Fruit fly (Drosophila melanogaster) whole organism, embryonic: ENCODE data around the gene Dok.

Source experiments
- Abd-B ChIP-seq: fragments of 200-800 bp; sonication (Bioruptor generic); optimal IDR thresholded peaks from 2 replicates; lab custom pipeline; 2018; ENCODE audit warnings: missing biosample characterization, mild to moderate bottlenecking, missing genetic modification characterization, moderate library complexity
- Atf-2 ChIP-seq: fragments of 200-800 bp; sonication (Bioruptor generic); optimal IDR thresholded peaks from 2 replicates; lab custom pipeline; 2016; ENCODE audit warnings: missing biosample characterization, missing genetic modification characterization
- Atf3 ChIP-seq: fragments of 200-800 bp; sonication (Bioruptor generic); optimal IDR thresholded peaks from 3 replicates; lab custom pipeline; 2016; ENCODE audit warnings: missing biosample characterization, missing genetic modification characterization
- B-H1 ChIP-seq: fragments of 200-800 bp; sonication (Bioruptor generic); IDR thresholded peaks from 3 replicates; pipeline ENCODE4 v1.3.6; 2022; ENCODE audit warnings: missing biosample characterization, missing genetic modification characterization
- CG10209 ChIP-seq: fragments of 200-800 bp; sonication (Bioruptor generic); optimal IDR thresholded peaks from 3 replicates; lab custom pipeline; 2017; ENCODE audit warnings: missing biosample characterization, mild to moderate bottlenecking, missing genetic modification characterization, missing genetic modification reagents
- CG10267 ChIP-seq: fragments of 200-800 bp; sonication (Bioruptor generic); optimal IDR thresholded peaks from 2 replicates; lab custom pipeline; 2018; ENCODE audit warnings: missing biosample characterization, mild to moderate bottlenecking, missing genetic modification characterization, moderate library complexity
- CG10462 ChIP-seq: fragments of 200-800 bp; sonication (Bioruptor generic); optimal IDR thresholded peaks from 2 replicates; lab custom pipeline; 2016; ENCODE audit warnings: missing biosample characterization, missing genetic modification characterization
- CG10979 ChIP-seq: fragments of 200-800 bp; sonication (Bioruptor generic); optimal IDR thresholded peaks from 2 replicates; lab custom pipeline; 2018; ENCODE audit warnings: missing biosample characterization, mild to moderate bottlenecking, missing genetic modification characterization, moderate library complexity
- CG11093 ChIP-seq: fragments of 200-800 bp; sonication (Bioruptor generic); IDR thresholded peaks from 3 replicates; pipeline ENCODE4 v1.3.6; 2022; ENCODE audit warnings: missing biosample characterization, missing genetic modification characterization
- CG12155 ChIP-seq: fragments of 200-800 bp; sonication (Bioruptor generic); optimal IDR thresholded peaks from 3 replicates; lab custom pipeline; 2016; ENCODE audit warnings: missing biosample characterization, missing genetic modification characterization
- CG12299 ChIP-seq: fragments of 200-800 bp; sonication (Bioruptor generic); optimal IDR thresholded peaks from 2 replicates; lab custom pipeline; 2018; ENCODE audit warnings: missing biosample characterization, mild to moderate bottlenecking, missing genetic modification characterization
- CG12391 ChIP-seq: fragments of 200-800 bp; sonication (Bioruptor generic); optimal IDR thresholded peaks from 3 replicates; lab custom pipeline; 2018; ENCODE audit warnings: missing biosample characterization, mild to moderate bottlenecking, missing genetic modification characterization, moderate library complexity
- CG13287 ChIP-seq: fragments of 200-800 bp; sonication (Bioruptor generic); IDR thresholded peaks from 2 replicates; pipeline ENCODE4 v1.3.6; 2022; ENCODE audit warnings: missing biosample characterization, missing genetic modification characterization; ENCODE audit not compliant: partially characterized antibody
- CG13894 ChIP-seq: fragments of 200-800 bp; sonication (Bioruptor generic); optimal IDR thresholded peaks from 3 replicates; lab custom pipeline; 2018; ENCODE audit warnings: missing biosample characterization, mild to moderate bottlenecking, missing genetic modification characterization, moderate library complexity
- CG15269 ChIP-seq: fragments of 200-800 bp; sonication (Bioruptor generic); optimal IDR thresholded peaks from 2 replicates; lab custom pipeline; 2018; ENCODE audit warnings: missing biosample characterization, mild to moderate bottlenecking, missing genetic modification characterization, moderate library complexity
- CG17359 ChIP-seq: fragments of 200-800 bp; sonication (Bioruptor generic); optimal IDR thresholded peaks from 3 replicates; lab custom pipeline; 2018; ENCODE audit warnings: missing biosample characterization, mild to moderate bottlenecking, missing genetic modification characterization, moderate library complexity
- CG17568 ChIP-seq: fragments of 200-800 bp; sonication (Bioruptor generic); optimal IDR thresholded peaks from 2 replicates; lab custom pipeline; 2018; ENCODE audit warnings: missing biosample characterization, mild to moderate bottlenecking, missing genetic modification characterization, moderate library complexity
- CG18599 ChIP-seq: fragments of 200-800 bp; sonication (Bioruptor generic); optimal IDR thresholded peaks from 3 replicates; lab custom pipeline; 2017; ENCODE audit warnings: missing biosample characterization, missing genetic modification characterization, mild to moderate bottlenecking, moderate library complexity, missing genetic modification reagents
- CG3407 ChIP-seq: fragments of 200-800 bp; sonication (Bioruptor generic); optimal IDR thresholded peaks from 2 replicates; lab custom pipeline; 2018; ENCODE audit warnings: missing biosample characterization, mild to moderate bottlenecking, missing genetic modification characterization
- CG4707 ChIP-seq: fragments of 200-800 bp; sonication (Bioruptor generic); optimal IDR thresholded peaks from 2 replicates; lab custom pipeline; 2018; ENCODE audit warnings: missing biosample characterization, mild to moderate bottlenecking, missing genetic modification characterization, moderate library complexity
- CG6175 ChIP-seq: fragments of 200-800 bp; sonication (Bioruptor generic); IDR thresholded peaks from 3 replicates; pipeline ENCODE4 v1.3.6; 2022; ENCODE audit warnings: missing biosample characterization, missing genetic modification characterization
- CG8765 ChIP-seq: fragments of 200-800 bp; sonication (Bioruptor generic); IDR thresholded peaks from 2 replicates; pipeline ENCODE4 v1.3.6; 2022; ENCODE audit warnings: missing biosample characterization, missing genetic modification characterization
- CG9609 ChIP-seq: fragments of 200-800 bp; sonication (Bioruptor generic); optimal IDR thresholded peaks from 3 replicates; lab custom pipeline; 2016; ENCODE audit warnings: missing biosample characterization, missing genetic modification characterization
- CkIIα-i1 ChIP-seq: fragments of 200-800 bp; sonication (Bioruptor generic); IDR thresholded peaks from 2 replicates; pipeline ENCODE4 v1.3.6; 2022; ENCODE audit warnings: missing biosample characterization, missing genetic modification characterization
- CoRest ChIP-seq: fragments of 200-800 bp; sonication (Bioruptor generic); optimal IDR thresholded peaks from 3 replicates; lab custom pipeline; 2018; ENCODE audit warnings: missing biosample characterization, mild to moderate bottlenecking, missing genetic modification characterization, moderate library complexity
- Fer1 ChIP-seq: fragments of 200-800 bp; sonication (Bioruptor generic); optimal IDR thresholded peaks from 2 replicates; lab custom pipeline; 2017; ENCODE audit warnings: missing biosample characterization, mild to moderate bottlenecking, missing genetic modification characterization
- HHEX ChIP-seq: fragments of 200-800 bp; sonication (Bioruptor generic); optimal IDR thresholded peaks from 3 replicates; lab custom pipeline; 2017; ENCODE audit warnings: missing biosample characterization, mild to moderate bottlenecking, missing genetic modification characterization, missing genetic modification reagents
- Hr3 ChIP-seq: fragments of 200-800 bp; sonication (Bioruptor generic); optimal IDR thresholded peaks from 3 replicates; lab custom pipeline; 2016; ENCODE audit warnings: missing biosample characterization, missing genetic modification characterization
- Hr39 ChIP-seq: fragments of >200 bp; optimal IDR thresholded peaks from 2 replicates; lab custom pipeline; 2017
- Sox102F ChIP-seq: fragments of 200-800 bp; sonication (Bioruptor generic); optimal IDR thresholded peaks from 2 replicates; lab custom pipeline; 2018; ENCODE audit warnings: missing biosample characterization, mild to moderate bottlenecking, missing genetic modification characterization, moderate library complexity
- Ssrp ChIP-seq: fragments of 200-800 bp; sonication (Bioruptor generic); optimal IDR thresholded peaks from 2 replicates; lab custom pipeline; 2018; ENCODE audit warnings: missing biosample characterization, mild to moderate bottlenecking, missing genetic modification characterization, moderate library complexity
- Vsx1 ChIP-seq: fragments of 200-800 bp; sonication (Bioruptor generic); optimal IDR thresholded peaks from 2 replicates; lab custom pipeline; 2017; ENCODE audit warnings: missing biosample characterization, mild to moderate bottlenecking, missing genetic modification characterization, missing genetic modification reagents
- az2 ChIP-seq: fragments of 200-800 bp; sonication (Bioruptor generic); optimal IDR thresholded peaks from 3 replicates; lab custom pipeline; 2016; ENCODE audit warnings: missing biosample characterization, missing genetic modification characterization
- cad ChIP-seq: fragments of >200 bp; optimal IDR thresholded peaks from 2 replicates; lab custom pipeline; 2017; ENCODE audit warnings: missing biosample characterization, missing genetic modification characterization
- cg ChIP-seq: fragments of 200-800 bp; sonication (Bioruptor generic); optimal IDR thresholded peaks from 3 replicates; lab custom pipeline; 2019; ENCODE audit warnings: missing biosample characterization, mild to moderate bottlenecking, missing genetic modification characterization, moderate library complexity
- dmrt99B ChIP-seq: fragments of 200-800 bp; sonication (Bioruptor generic); optimal IDR thresholded peaks from 2 replicates; lab custom pipeline; 2018; ENCODE audit warnings: missing biosample characterization, mild to moderate bottlenecking, missing genetic modification characterization, moderate library complexity
- dpn ChIP-seq, 2 experiments: fragments of 200-800 bp; sonication (Bioruptor generic); optimal IDR thresholded peaks; 3 replicates each; lab custom pipeline; 2016; ENCODE audit warnings: missing biosample characterization in 2 of 2, missing genetic modification characterization in 2 of 2
- en ChIP-seq: fragments of 200-800 bp; sonication (Bioruptor generic); optimal IDR thresholded peaks from 2 replicates; lab custom pipeline; 2016; ENCODE audit warnings: missing biosample characterization, missing genetic modification characterization
- fru ChIP-seq: fragments of >200 bp; optimal IDR thresholded peaks from 2 replicates; lab custom pipeline; 2017
- gcm2 ChIP-seq: fragments of 200-800 bp; sonication (Bioruptor generic); optimal IDR thresholded peaks from 2 replicates; lab custom pipeline; 2016; ENCODE audit warnings: missing biosample characterization, missing genetic modification characterization
- ind ChIP-seq: fragments of 200-800 bp; sonication (Bioruptor generic); optimal IDR thresholded peaks from 3 replicates; lab custom pipeline; 2016; ENCODE audit warnings: missing biosample characterization, missing genetic modification characterization
- lov ChIP-seq, 2 experiments: fragments of 200-800 bp in 1 of 2; fragments of >200 bp in 1 of 2; sonication (Bioruptor generic) in 1 of 2; IDR thresholded peaks in 1 of 2; optimal IDR thresholded peaks in 1 of 2; 2 replicates in 1 of 2; 3 replicates in 1 of 2; pipeline versions ENCODE4 v1.3.6 to Lab custom; 2017 to 2022; ENCODE audit warnings: missing biosample characterization in 1 of 2, missing genetic modification characterization in 1 of 2
- mld ChIP-seq: fragments of 200-800 bp; sonication (Bioruptor generic); IDR thresholded peaks from 3 replicates; pipeline ENCODE4 v1.3.6; 2022; ENCODE audit warnings: missing biosample characterization, missing genetic modification characterization; ENCODE audit not compliant: partially characterized antibody
- row ChIP-seq: fragments of 200-800 bp; sonication (Bioruptor generic); IDR thresholded peaks from 3 replicates; pipeline ENCODE4 v1.3.6; 2022; ENCODE audit warnings: missing biosample characterization, missing genetic modification characterization
- sc ChIP-seq, 3 experiments: fragments of >200 bp in 2 of 3; fragments of 200-800 bp in 1 of 3; sonication (Bioruptor generic) in 1 of 3; optimal IDR thresholded peaks; 2 replicates in 2 of 3; 3 replicates in 1 of 3; lab custom pipeline; 2017; ENCODE audit warnings: mild to moderate bottlenecking in 1 of 3, missing biosample characterization in 1 of 3, missing genetic modification characterization in 1 of 3, missing genetic modification reagents in 1 of 3
- sim ChIP-seq: fragments of 200-800 bp; sonication (Bioruptor generic); IDR thresholded peaks from 2 replicates; pipeline ENCODE4 v1.3.6; 2022; ENCODE audit warnings: missing biosample characterization, missing genetic modification characterization
- tup ChIP-seq: fragments of 200-800 bp; sonication (Bioruptor generic); optimal IDR thresholded peaks from 2 replicates; lab custom pipeline; 2016; ENCODE audit warnings: missing biosample characterization, mild to moderate bottlenecking, missing genetic modification characterization, moderate library complexity
- vvl ChIP-seq: fragments of 200-800 bp; sonication (Bioruptor generic); IDR thresholded peaks from 2 replicates; pipeline ENCODE4 v1.3.6; 2022; ENCODE audit warnings: missing biosample characterization, missing genetic modification characterization
- wor ChIP-seq: fragments of 200-800 bp; sonication (Bioruptor generic); IDR thresholded peaks from 2 replicates; pipeline ENCODE4 v1.3.6; 2022; ENCODE audit warnings: missing biosample characterization, missing genetic modification characterization

The Dok gene

dm6 chrX:7277038-7277437 lies 47.0 kb upstream of the Dok start (continued):
- TF ChIP-seq CG15269 = peak; percentile 51
- TF ChIP-seq CG17359 (tag; lab: Kevin White, UChicago) = peak; percentile 68
- TF ChIP-seq en (GFP tag; lab: Kevin White, UChicago) = peak; percentile 41
- TF ChIP-seq dmrt99B (tag; lab: Kevin White, UChicago) = peak; percentile 68
- TF ChIP-seq tup (GFP tag; lab: Kevin White, UChicago) = peak; percentile 31
- peak; percentile 49 for TF ChIP-seq CG12299 (tag; lab: Kevin White, UChicago)
- TF ChIP-seq CG10267 (tag; lab: Kevin White, UChicago) = peak; percentile 80
- peak; percentile 69 for TF ChIP-seq az2 (GFP tag; lab: Kevin White, UChicago)
- no peak for TF ChIP-seq fru (lab: Kevin White, UChicago)
- TF ChIP-seq Hr3 (GFP tag; lab: Kevin White, UChicago) = peak; percentile 23
- TF ChIP-seq CG13894 (tag; lab: Kevin White, UChicago) = no peak
- TF ChIP-seq B-H1 (GFP tag; lab: Robert Waterston, UW) = no peak
- TF ChIP-seq CkIIα-i1 (GFP tag; lab: Robert Waterston, UW) = no peak
- no peak for TF ChIP-seq lov (optimal IDR thresholded peaks at IDR 0.05; lab: Kevin White, UChicago)
- peak; percentile 65; the same call in 1 of the 3 replicates for TF ChIP-seq lov (GFP tag; IDR thresholded peaks at IDR 0.05; lab: Robert Waterston, UW)
- TF ChIP-seq Vsx1 = peak; percentile 30
- no peak for TF ChIP-seq CG6175 (GFP tag; lab: Robert Waterston, UW)
- TF ChIP-seq mld (GFP tag; lab: Robert Waterston, UW) = no peak
- TF ChIP-seq cad (GFP tag; lab: Kevin White, UChicago) = no peak
- TF ChIP-seq CG12155 (GFP tag; lab: Kevin White, UChicago) = peak; percentile 36
- peak; percentile 5 for TF ChIP-seq cg (GFP tag; lab: Kevin White, UChicago)
- peak; percentile 53 for TF ChIP-seq Atf-2
- TF ChIP-seq wor (GFP tag; lab: Robert Waterston, UW) = 0 out of 2 replicates have a peak, but pooled peaks have one; percentile 26
- peak; percentile 71 for TF ChIP-seq CoRest (tag; lab: Kevin White, UChicago)
- peak; percentile 52 for TF ChIP-seq Fer1 (GFP tag; lab: Kevin White, UChicago)
- peak; percentile 45 for TF ChIP-seq CG3407
- peak; percentile 43 for TF ChIP-seq CG17568 (GFP tag; lab: Kevin White, UChicago)
- peak; percentile 38 for TF ChIP-seq Atf3 (GFP tag; lab: Kevin White, UChicago)
- TF ChIP-seq sc (optimal IDR thresholded peaks at IDR 0.05; lab: Kevin White, UChicago) = no peak
- TF ChIP-seq sc (GFP tag; optimal IDR thresholded peaks at IDR 0.05; lab: Kevin White, UChicago) = peak; percentile 51
- TF ChIP-seq CG12391 (tag; lab: Kevin White, UChicago) = peak; percentile 78
- peak; percentile 13 to 48 for TF ChIP-seq dpn (GFP tag; optimal IDR thresholded peaks at IDR 0.05; lab: Kevin White, UChicago)
- peak; percentile 68 for TF ChIP-seq CG10209 (GFP tag; lab: Kevin White, UChicago)
- TF ChIP-seq HHEX (GFP tag; lab: Kevin White, UChicago) = peak; percentile 44
- TF ChIP-seq CG10462 = peak; percentile 37
- TF ChIP-seq CG13287 = no peak
- peak; percentile 23; the same call in 1 of the 2 replicates for TF ChIP-seq CG8765 (GFP tag; lab: Robert Waterston, UW)
- TF ChIP-seq gcm2 (GFP tag; lab: Kevin White, UChicago) = peak; percentile 12
- peak; percentile 84 for TF ChIP-seq CG10979
- no peak; the same call in 2 of the 3 replicates for TF ChIP-seq CG11093 (GFP tag; lab: Robert Waterston, UW)
- TF ChIP-seq row = peak; percentile 73
- peak; percentile 62 for TF ChIP-seq Ssrp (tag; lab: Kevin White, UChicago)
- TF ChIP-seq Abd-B = peak; percentile 61
- TF ChIP-seq CG18599 (GFP tag; lab: Kevin White, UChicago) = peak; percentile 69
- TF ChIP-seq CG9609 (GFP tag; lab: Kevin White, UChicago) = peak; percentile 35
- no peak for TF ChIP-seq Hr39 (lab: Kevin White, UChicago)
- TF ChIP-seq Sox102F = peak; percentile 60
- peak; percentile 59 for TF ChIP-seq vvl
- peak; percentile 35 for TF ChIP-seq CG4707 (GFP tag; lab: Kevin White, UChicago)
- TF ChIP-seq sim (GFP tag; lab: Robert Waterston, UW) = peak; percentile 72
- TF ChIP-seq ind (GFP tag; lab: Kevin White, UChicago) = peak; percentile 35
